Worm (Caenorhabditis elegans) whole organism, early embryonic: ENCODE results near the gene npr-12.

Experiments
- B0310.2 ChIP-seq: sonication (generic microtip); optimal IDR thresholded peaks from 2 replicates; lab custom pipeline; 2016; ENCODE audit warnings: mild to moderate bottlenecking, missing genetic modification characterization, missing compliant biosample characterization
- F13C5.2 ChIP-seq: sonication (generic microtip); optimal IDR thresholded peaks from 2 replicates; lab custom pipeline; 2017; ENCODE audit warnings: mild to moderate bottlenecking, missing genetic modification characterization, inconsistent platforms, missing compliant biosample characterization
- aly-1 ChIP-seq: sonication (generic microtip); optimal IDR thresholded peaks from 2 replicates; lab custom pipeline; 2016; ENCODE audit warnings: missing genetic modification characterization, missing compliant biosample characterization
- ama-1 ChIP-seq: fragments of 150-350 bp; optimal IDR thresholded peaks from 2 replicates; lab custom pipeline; 2014
- ceh-13 ChIP-seq: fragments of 200-800 bp; sonication (Bioruptor generic); optimal IDR thresholded peaks from 2 replicates; lab custom pipeline; 2018; ENCODE audit warnings: mild to moderate bottlenecking, missing genetic modification characterization, missing compliant biosample characterization
- ceh-36 ChIP-seq: sonication (generic microtip); optimal IDR thresholded peaks from 2 replicates; lab custom pipeline; 2016; ENCODE audit warnings: missing genetic modification characterization, inconsistent platforms, missing compliant biosample characterization
- ets-7 ChIP-seq: sonication (generic microtip); optimal IDR thresholded peaks from 2 replicates; lab custom pipeline; 2016; ENCODE audit warnings: missing genotype, missing genetic modification characterization, missing compliant biosample characterization
- flt-1 ChIP-seq: fragments of 200-800 bp; sonication (Bioruptor generic); IDR thresholded peaks from 2 replicates; pipeline ENCODE4 v1.3.6; 2022; ENCODE audit warnings: missing genetic modification characterization, missing compliant biosample characterization
- hmbx-1 ChIP-seq: sonication (generic microtip); optimal IDR thresholded peaks from 2 replicates; lab custom pipeline; 2016; ENCODE audit warnings: mild to moderate bottlenecking, missing genetic modification characterization, missing compliant biosample characterization
- hmg-4 ChIP-seq: fragments of 200-800 bp; sonication (Bioruptor generic); optimal IDR thresholded peaks from 2 replicates; lab custom pipeline; 2018; ENCODE audit warnings: mild to moderate bottlenecking, missing genetic modification characterization, missing compliant biosample characterization
- hnd-1 ChIP-seq: sonication (generic microtip); optimal IDR thresholded peaks from 2 replicates; lab custom pipeline; 2016; ENCODE audit warnings: missing genetic modification characterization, missing compliant biosample characterization
- pes-1 ChIP-seq: fragments of 200-800 bp; sonication (Bioruptor generic); IDR thresholded peaks from 2 replicates; pipeline ENCODE4 v1.3.6; 2022; ENCODE audit warnings: missing genetic modification reagents, missing genetic modification characterization, missing compliant biosample characterization
- scrt-1 ChIP-seq: fragments of 200-800 bp; sonication (Bioruptor generic); IDR thresholded peaks from 2 replicates; pipeline ENCODE4 v1.3.6; 2022; ENCODE audit warnings: missing genetic modification characterization, missing compliant biosample characterization
- sea-1 ChIP-seq: fragments of 200-800 bp; sonication (Bioruptor generic); conservative IDR thresholded peaks from 2 replicates; pipeline ENCODE4 v1.3.6; 2022; ENCODE audit warnings: missing genetic modification characterization, missing compliant biosample characterization
- tbx-11 ChIP-seq: fragments of 200-800 bp; sonication (Bioruptor generic); IDR thresholded peaks from 2 replicates; pipeline ENCODE4 v1.3.6; 2022; ENCODE audit warnings: missing genetic modification characterization, missing compliant biosample characterization
- tbx-37 ChIP-seq: fragments of 200-800 bp; sonication (Bioruptor generic); conservative IDR thresholded peaks from 2 replicates; pipeline ENCODE4 v1.3.6; 2022; ENCODE audit warnings: missing genetic modification reagents, missing genetic modification characterization, missing compliant biosample characterization
- tra-4 ChIP-seq: sonication (generic microtip); optimal IDR thresholded peaks from 2 replicates; lab custom pipeline; 2017; ENCODE audit warnings: missing genetic modification characterization, missing compliant biosample characterization

The npr-12 gene

DNA sequence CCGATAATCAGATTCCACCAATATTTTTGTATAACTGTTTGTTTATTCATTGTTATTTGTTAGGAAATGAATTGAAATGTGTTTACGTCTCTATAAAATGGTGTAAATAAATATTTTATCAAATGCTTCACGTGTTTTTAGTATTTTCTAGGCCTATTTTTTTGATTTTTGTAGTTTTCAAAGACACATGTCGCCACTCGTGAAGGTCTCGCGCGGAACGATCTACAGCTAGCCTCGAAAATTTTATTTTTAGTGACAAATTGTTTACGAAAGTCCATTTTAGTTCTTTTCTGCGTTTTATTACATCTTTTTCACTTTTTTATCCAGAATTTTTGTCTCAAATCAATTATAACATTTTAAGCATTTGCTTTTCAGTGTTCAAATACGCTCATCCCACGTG, 33.9 kb downstream of the npr-12 start, which contains the start of gene T22D1.5:
TSS of gene T22D1.5 (plus strand) at position 376 of the 400 bp plus-strand sequence.
- TF ChIP-seq ets-7 (tag; lab: Kevin White, UChicago) (no peak), F13C5.2 (tag; lab: Kevin White, UChicago) (no peak), sea-1 (no peak), B0310.2 (tag; lab: Kevin White, UChicago) (no peak), hmbx-1 (tag; lab: Kevin White, UChicago) (no peak), aly-1 (tag; lab: Kevin White, UChicago) (no peak), ceh-13 (GFP tag; lab: Kevin White, UChicago) (no peak), flt-1 (GFP tag; lab: Robert Waterston, UW) (no peak), tbx-11 (no peak)

DNA sequence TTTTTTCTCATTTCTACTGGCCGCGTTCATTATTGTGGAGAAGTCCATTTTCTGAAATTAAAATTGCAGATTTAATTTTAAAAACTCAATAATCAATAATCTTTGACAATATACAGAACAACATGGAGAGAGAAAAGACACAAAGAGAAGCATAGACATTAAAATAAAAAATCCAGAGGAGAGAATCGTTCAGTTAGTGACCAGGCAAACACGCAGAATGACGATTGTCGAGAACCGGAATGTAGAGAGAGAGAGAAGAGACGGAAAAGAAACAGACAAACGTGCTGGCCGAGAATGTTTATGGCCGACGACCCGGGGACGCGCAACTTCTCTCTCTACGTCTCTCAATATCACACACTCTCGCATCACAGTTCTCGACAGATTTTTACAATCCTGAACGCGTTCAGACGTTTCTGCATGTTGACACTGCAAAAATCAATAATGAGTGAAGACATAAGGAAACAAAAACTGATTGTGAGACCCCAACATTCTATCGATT, 49.8 kb downstream of the npr-12 start, which contains the start of the genes T05A12.3 and T05A12.4:
TSS of gene T05A12.3 (minus strand) at position 51 of the 499 bp plus-strand sequence.
TSS of gene T05A12.4 (plus strand) at position 348 of the 499 bp plus-strand sequence.
- no peak for TF ChIP-seq tra-4 (tag; lab: Kevin White, UChicago)
- peak; percentile 55; the same call in 1 of the 2 replicates for TF ChIP-seq tbx-37 (GFP tag; lab: Robert Waterston, UW)
- TF ChIP-seq hmbx-1 (tag; lab: Kevin White, UChicago): no peak
- TF ChIP-seq hmg-4: no peak
- TF ChIP-seq tbx-11: no peak
- no peak for TF ChIP-seq scrt-1 (GFP tag; lab: Robert Waterston, UW)
- no peak for TF ChIP-seq aly-1 (tag; lab: Kevin White, UChicago)
- peak; percentile 35 for TF ChIP-seq ets-7 (tag; lab: Kevin White, UChicago)
- no peak for TF ChIP-seq B0310.2 (tag; lab: Kevin White, UChicago)
- TF ChIP-seq ama-1 (lab: Kevin White, UChicago): no peak
- no peak for TF ChIP-seq ceh-36 (tag; lab: Kevin White, UChicago)
- no peak for TF ChIP-seq pes-1 (GFP tag; lab: Robert Waterston, UW)
- no peak for TF ChIP-seq flt-1 (GFP tag; lab: Robert Waterston, UW)

DNA sequence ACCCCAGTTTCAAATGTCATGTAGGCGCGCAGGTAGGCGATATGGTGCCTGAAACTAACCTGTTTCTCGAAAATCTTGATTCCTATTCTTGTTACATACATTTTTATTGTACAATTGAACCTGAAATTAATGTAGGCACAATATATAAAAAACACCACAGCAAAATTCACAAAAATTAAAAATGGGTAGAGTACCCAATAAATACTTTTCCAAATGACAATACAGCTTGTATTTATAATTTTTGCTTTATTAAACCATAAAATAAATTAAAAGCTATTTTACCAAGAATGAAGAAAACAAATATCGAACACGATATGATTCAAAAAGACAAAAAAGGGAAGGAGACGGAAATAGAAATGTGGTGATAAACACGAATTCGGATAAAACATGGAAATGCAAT, 54.1 kb downstream of the npr-12 start, which contains the start of gene tre-2:
TSS of gene tre-2 (minus strand) at position 101 of the 400 bp plus-strand sequence.
- no peak for TF ChIP-seq sea-1
- no peak for TF ChIP-seq F13C5.2 (tag; lab: Kevin White, UChicago)
- TF ChIP-seq ama-1 (lab: Kevin White, UChicago): no peak
- no peak for TF ChIP-seq B0310.2 (tag; lab: Kevin White, UChicago)

DNA sequence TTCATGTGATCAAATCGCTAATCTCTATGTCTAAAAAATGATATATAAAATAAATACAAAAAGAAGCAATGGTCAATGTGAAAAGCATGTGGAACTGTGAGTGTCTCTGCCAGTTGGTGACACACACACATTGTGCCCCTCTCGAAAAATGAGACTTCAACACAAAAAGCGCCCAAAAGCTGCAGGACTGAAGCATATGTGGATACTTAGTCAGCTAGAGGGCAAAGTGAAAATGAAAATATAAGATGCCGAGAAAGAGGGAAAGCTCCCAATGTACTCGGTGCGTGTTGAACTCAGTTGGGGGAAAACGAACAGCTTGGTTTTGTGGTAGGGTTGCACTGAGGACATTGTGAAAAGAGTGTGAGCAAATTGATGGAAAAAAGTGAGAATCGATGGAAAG, 56.3 kb downstream of the npr-12 start:
- TF ChIP-seq hmbx-1 (tag; lab: Kevin White, UChicago) (no peak), tbx-11 (no peak), F13C5.2 (tag; lab: Kevin White, UChicago) (no peak), ceh-13 (GFP tag; lab: Kevin White, UChicago) (no peak), ceh-36 (tag; lab: Kevin White, UChicago) (no peak), ets-7 (tag; lab: Kevin White, UChicago) (no peak), scrt-1 (GFP tag; lab: Robert Waterston, UW) (no peak), tra-4 (tag; lab: Kevin White, UChicago) (no peak), hnd-1 (tag; lab: Kevin White, UChicago) (no peak), hmg-4 (no peak), B0310.2 (tag; lab: Kevin White, UChicago) (no peak), pes-1 (GFP tag; lab: Robert Waterston, UW) (no peak), aly-1 (tag; lab: Kevin White, UChicago) (no peak), tbx-37 (GFP tag; lab: Robert Waterston, UW) (no peak), sea-1 (no peak), flt-1 (GFP tag; lab: Robert Waterston, UW) (no peak)

DNA sequence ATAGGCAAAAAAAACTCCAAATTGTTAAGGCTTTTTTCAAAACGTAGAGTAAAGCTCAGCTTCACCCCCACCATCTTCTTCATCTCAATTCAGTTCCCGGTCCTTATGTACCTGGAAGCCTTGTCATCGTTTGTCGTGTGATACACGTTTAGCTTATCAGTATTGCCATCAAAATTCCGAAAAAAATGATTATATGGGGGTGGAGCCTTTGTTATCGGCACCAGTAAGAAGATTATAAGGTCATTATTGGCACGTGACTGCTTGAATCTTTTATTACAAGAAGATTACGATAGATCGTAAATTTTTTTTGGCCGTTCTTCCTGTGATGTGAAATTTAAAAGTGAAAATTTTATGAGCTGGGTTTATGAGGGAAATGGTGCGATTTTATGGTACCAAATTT, 57.0 kb downstream of the npr-12 start:
- TF ChIP-seq ceh-36 (tag; lab: Kevin White, UChicago): no peak
- no peak for TF ChIP-seq ceh-13 (GFP tag; lab: Kevin White, UChicago)
- TF ChIP-seq flt-1 (GFP tag; lab: Robert Waterston, UW): no peak
- TF ChIP-seq hmbx-1 (tag; lab: Kevin White, UChicago): no peak
- no peak for TF ChIP-seq tra-4 (tag; lab: Kevin White, UChicago)
- no peak for TF ChIP-seq scrt-1 (GFP tag; lab: Robert Waterston, UW)
- TF ChIP-seq tbx-37 (GFP tag; lab: Robert Waterston, UW): no peak
- TF ChIP-seq sea-1: no peak
- TF ChIP-seq F13C5.2 (tag; lab: Kevin White, UChicago): no peak
- TF ChIP-seq hnd-1 (tag; lab: Kevin White, UChicago): no peak
- no peak for TF ChIP-seq ama-1 (lab: Kevin White, UChicago)
- no peak for TF ChIP-seq ets-7 (tag; lab: Kevin White, UChicago)

DNA sequence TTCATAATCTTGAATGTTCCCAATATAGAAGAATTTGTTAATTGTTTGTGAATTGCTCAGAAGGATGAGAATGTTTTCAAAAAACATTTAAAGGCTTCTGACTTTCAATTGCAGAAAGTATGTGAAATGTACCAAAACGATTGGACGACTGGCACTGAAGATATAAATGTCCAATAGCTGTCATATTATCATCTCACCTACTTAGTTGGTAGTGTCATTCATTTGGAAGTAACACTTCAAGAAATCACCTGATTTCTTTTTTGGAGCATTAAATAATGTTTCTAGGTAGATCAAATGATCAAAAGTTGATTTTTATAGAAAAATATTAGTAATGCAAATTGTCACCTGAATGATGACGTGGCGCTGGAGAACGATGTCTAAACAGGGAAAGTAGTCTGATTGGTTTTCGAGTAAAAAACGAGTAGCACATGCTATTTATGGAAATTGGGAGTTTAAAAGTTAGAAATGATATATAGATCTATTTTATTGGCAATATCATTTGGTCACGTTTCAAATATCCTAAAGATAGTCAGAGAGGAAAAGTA, 57.7 kb downstream of the npr-12 start:
- TF ChIP-seq sea-1 (no peak), hmbx-1 (tag; lab: Kevin White, UChicago) (no peak), ceh-13 (GFP tag; lab: Kevin White, UChicago) (no peak), ets-7 (tag; lab: Kevin White, UChicago) (no peak), scrt-1 (GFP tag; lab: Robert Waterston, UW) (no peak), tbx-11 (no peak), ceh-36 (tag; lab: Kevin White, UChicago) (no peak), hmg-4 (no peak), B0310.2 (tag; lab: Kevin White, UChicago) (no peak), pes-1 (GFP tag; lab: Robert Waterston, UW) (no peak), flt-1 (GFP tag; lab: Robert Waterston, UW) (no peak), tbx-37 (GFP tag; lab: Robert Waterston, UW) (no peak), ama-1 (lab: Kevin White, UChicago) (no peak), F13C5.2 (tag; lab: Kevin White, UChicago) (no peak), hnd-1 (tag; lab: Kevin White, UChicago) (no peak), tra-4 (tag; lab: Kevin White, UChicago) (no peak)
